Worm (Caenorhabditis elegans) whole organism, mixed stage, embryonic: ENCODE results near the gene F55G7.4.

Experiments used
- lin-13 ChIP-seq: fragments of 150-350 bp; optimal IDR thresholded peaks from 2 replicates; lab custom pipeline; 2014; ENCODE audit warnings: missing biosample characterization, missing genetic modification characterization
- lsy-2 ChIP-seq: fragments of 150-350 bp; optimal IDR thresholded peaks from 2 replicates; lab custom pipeline; 2014; ENCODE audit warnings: missing biosample characterization, missing genetic modification characterization
- mep-1 ChIP-seq: fragments of 150-350 bp; optimal IDR thresholded peaks from 2 replicates; lab custom pipeline; 2017; ENCODE audit warnings: missing biosample characterization, missing genetic modification reagents, missing genetic modification characterization, inconsistent platforms
- nhr-12 ChIP-seq: fragments of 150-350 bp; optimal IDR thresholded peaks from 2 replicates; lab custom pipeline; 2014; ENCODE audit warnings: missing biosample characterization, missing genetic modification characterization
- sptf-1 ChIP-seq: sonication (generic microtip); optimal IDR thresholded peaks from 2 replicates; lab custom pipeline; 2017; ENCODE audit warnings: mild to moderate bottlenecking, missing genetic modification characterization, moderate library complexity, missing compliant biosample characterization
- tbx-8 ChIP-seq: fragments of 200-800 bp; sonication (Bioruptor generic); optimal IDR thresholded peaks from 2 replicates; lab custom pipeline; 2018; ENCODE audit warnings: mild to moderate bottlenecking, missing genetic modification characterization, moderate library complexity, missing compliant biosample characterization
- unc-39 ChIP-seq: fragments of 150-350 bp; optimal IDR thresholded peaks from 2 replicates; lab custom pipeline; 2014; ENCODE audit warnings: missing biosample characterization, missing genetic modification characterization
- unc-62 ChIP-seq: fragments of 150-350 bp; optimal IDR thresholded peaks from 2 replicates; lab custom pipeline; 2014; ENCODE audit warnings: missing biosample characterization, missing genetic modification reagents, missing genetic modification characterization
- ztf-11 ChIP-seq: fragments of 150-350 bp; optimal IDR thresholded peaks from 2 replicates; lab custom pipeline; 2014; ENCODE audit warnings: missing biosample characterization, missing genetic modification characterization

DNA sequence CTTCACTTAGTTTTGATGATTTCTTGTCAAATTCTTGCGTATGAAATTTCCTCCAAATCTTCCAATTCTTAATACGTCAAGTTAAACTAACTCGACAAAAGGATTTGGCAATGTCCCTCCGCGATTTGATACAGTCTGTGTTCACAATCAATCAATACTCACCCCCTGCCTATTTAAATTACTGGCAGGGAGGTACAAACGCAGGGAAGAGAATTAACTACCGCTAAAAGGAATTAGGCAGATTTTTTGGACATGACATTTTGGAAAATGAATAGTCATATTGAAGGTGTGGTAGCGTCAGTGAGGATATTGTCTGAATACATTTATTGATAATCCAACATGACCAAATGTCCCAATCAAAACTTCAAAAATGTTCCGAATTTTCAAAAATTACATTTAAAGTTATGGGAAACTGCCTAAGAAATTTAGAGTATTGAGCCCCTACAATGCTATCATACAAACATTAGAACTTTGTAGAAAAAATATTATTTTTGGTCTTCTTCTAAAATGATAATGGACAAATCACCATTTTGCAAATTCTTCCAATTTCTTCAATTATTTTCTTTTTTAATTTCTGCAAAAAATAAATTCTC is 9.8 kb downstream of the F55G7.4 start:
- peak; percentile 97 for TF ChIP-seq ztf-11 (tag; lab: Kevin White, UChicago)
- peak; percentile 92 for TF ChIP-seq unc-62 (GFP tag; lab: Kevin White, UChicago)
- TF ChIP-seq tbx-8 (GFP tag; lab: Kevin White, UChicago): peak; percentile 59
- TF ChIP-seq lin-13 (tag; lab: Kevin White, UChicago): peak; percentile 78
- peak; percentile 79 for TF ChIP-seq nhr-12 (tag; lab: Kevin White, UChicago)
- peak; percentile 80 for TF ChIP-seq unc-39
- peak; percentile 88 for TF ChIP-seq lsy-2
- peak; percentile 96 for TF ChIP-seq mep-1
- TF ChIP-seq sptf-1 (tag; lab: Kevin White, UChicago): peak; percentile 87
